Worm (Caenorhabditis elegans): Measurements from ENCODE around the gene F44B9.8.

DNA sequence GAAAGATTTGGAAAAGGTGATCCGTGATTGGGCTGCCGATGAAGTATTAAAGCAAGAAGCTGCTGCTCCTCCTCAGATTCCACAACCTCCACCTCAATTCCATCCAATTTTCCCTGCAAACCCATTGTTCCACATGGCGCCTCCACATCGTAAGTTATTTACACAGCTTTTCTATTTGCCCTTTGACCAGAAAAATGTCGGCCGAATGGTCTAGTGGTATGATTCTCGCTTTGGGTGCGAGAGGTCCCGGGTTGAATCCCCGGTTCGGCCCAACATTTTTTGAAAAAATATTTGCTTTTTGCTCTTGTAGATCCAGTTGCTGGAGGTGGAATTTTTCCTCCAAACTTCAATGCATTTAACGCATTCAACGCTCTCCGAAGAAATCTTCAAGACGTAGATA is 39.8 kb upstream of the F44B9.8 start:
- TF ChIP-seq lin-32 (GFP tag; optimal IDR thresholded peaks at IDR 0.05) (no peak), flh-1 (GFP tag; optimal IDR thresholded peaks at IDR 0.05) (no peak), M03D4.4 (tag; optimal IDR thresholded peaks at IDR 0.05) (peak; percentile 36), elt-1 (tag; optimal IDR thresholded peaks at IDR 0.05; ENCODE audit: borderline replicate concordance, insufficient read depth) (no peak), unc-62 (GFP tag; optimal IDR thresholded peaks at IDR 0.05) (no peak), nhr-28 (tag; optimal IDR thresholded peaks at IDR 0.05) (no peak), ces-1 (GFP tag; optimal IDR thresholded peaks at IDR 0.05) (no peak), drap-1 (GFP tag; optimal IDR thresholded peaks at IDR 0.05) (no peak), sem-2 (GFP tag; optimal IDR thresholded peaks at IDR 0.05) (no peak), ceh-43 (GFP tag; optimal IDR thresholded peaks at IDR 0.05) (no peak), cnd-1 (tag; optimal IDR thresholded peaks at IDR 0.05) (peak; percentile 16)

Measured in whole organism, mixed stage, embryonic.